Worm (Caenorhabditis elegans): ENCODE results near the gene Y54G2A.52.

DNA sequence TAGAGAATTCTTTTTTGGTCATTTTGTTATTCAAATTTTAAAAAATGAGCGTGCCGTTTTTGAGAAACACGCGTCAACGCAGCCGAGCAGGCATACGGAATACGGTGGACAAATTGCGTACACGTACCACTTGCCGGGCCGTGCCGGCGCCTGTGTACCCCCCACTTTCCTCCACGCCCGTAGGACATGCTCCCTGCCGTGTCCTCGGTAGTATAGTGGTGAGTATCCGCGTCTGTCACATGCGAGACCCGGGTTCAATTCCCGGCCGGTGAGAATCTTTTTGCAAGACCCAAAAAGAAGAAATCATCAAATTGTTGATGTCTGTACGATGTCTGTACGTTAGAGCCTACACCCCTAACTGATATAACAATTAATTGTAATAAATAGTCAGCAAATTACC, 9.7 kb upstream of the Y54G2A.52 start:
- TF ChIP-seq pha-4 (tag; optimal IDR thresholded peaks at IDR 0.05), result no peak
- no peak for TF ChIP-seq ham-2 (GFP tag; optimal IDR thresholded peaks at IDR 0.05)
- no peak for TF ChIP-seq lin-13 (tag; optimal IDR thresholded peaks at IDR 0.05)
- TF ChIP-seq elt-1 (tag; optimal IDR thresholded peaks at IDR 0.05; ENCODE audit: borderline replicate concordance, insufficient read depth), result no peak
- no peak for TF ChIP-seq nhr-12 (tag; optimal IDR thresholded peaks at IDR 0.05)
- no peak for TF ChIP-seq ceh-43 (GFP tag; optimal IDR thresholded peaks at IDR 0.05)
- TF ChIP-seq mls-2 (tag; optimal IDR thresholded peaks at IDR 0.05), result no peak
- TF ChIP-seq ztf-11 (tag; optimal IDR thresholded peaks at IDR 0.05), result no peak
- no peak for TF ChIP-seq lsy-2 (tag; optimal IDR thresholded peaks at IDR 0.05)
- no peak for TF ChIP-seq nhr-76 (tag; optimal IDR thresholded peaks at IDR 0.05)
- TF ChIP-seq lin-32 (GFP tag; optimal IDR thresholded peaks at IDR 0.05), result no peak
- no peak for TF ChIP-seq ces-1 (GFP tag; optimal IDR thresholded peaks at IDR 0.05)
- no peak for TF ChIP-seq ceh-83 (GFP tag; optimal IDR thresholded peaks at IDR 0.05)

Data from whole organism, mixed stage, embryonic.